Worm (Caenorhabditis elegans): ENCODE results near the gene clec-25.

DNA sequence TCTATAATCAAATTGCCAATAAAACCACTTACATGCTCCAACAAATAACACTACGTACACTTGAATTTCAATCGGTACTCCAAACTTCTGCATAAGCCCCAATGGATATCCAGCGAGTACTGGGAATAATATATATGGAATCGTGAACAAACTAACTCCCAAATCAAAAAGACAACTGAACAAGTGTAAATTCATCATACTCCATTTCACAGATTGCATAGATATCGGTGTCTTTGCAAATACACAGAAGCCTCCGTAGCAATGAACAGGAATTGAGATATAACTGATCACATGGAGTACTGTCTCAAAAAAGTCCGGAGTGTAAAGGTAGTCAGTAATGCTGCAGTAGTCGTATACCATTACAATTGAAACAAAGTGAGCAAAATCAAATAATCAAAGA is 13.6 kb upstream of the clec-25 start, which contains the start of gene srh-214:
- TF ChIP-seq spr-1 (tag; optimal IDR thresholded peaks at IDR 0.05) (no peak), mdt-29 (GFP tag; IDR thresholded peaks at IDR 0.05) (no peak), nhr-6 (tag; optimal IDR thresholded peaks at IDR 0.05) (no peak), pha-4 (GFP tag; IDR thresholded peaks at IDR 0.05) (no peak), pha-4 (tag; optimal IDR thresholded peaks at IDR 0.05) (no peak)
